Fruit fly (Drosophila melanogaster) whole organism, embryonic: ENCODE measurements around the gene Hph.

ENCODE experiments used
- Antp ChIP-seq: fragments of 200-800 bp; sonication (Bioruptor generic); optimal IDR thresholded peaks from 3 replicates; lab custom pipeline; 2016; ENCODE audit warnings: missing biosample characterization, missing genetic modification characterization
- Atf3 ChIP-seq: fragments of 200-800 bp; sonication (Bioruptor generic); optimal IDR thresholded peaks from 3 replicates; lab custom pipeline; 2016; ENCODE audit warnings: missing biosample characterization, missing genetic modification characterization
- CG11398 ChIP-seq: fragments of 200-800 bp; sonication (Bioruptor generic); optimal IDR thresholded peaks from 2 replicates; lab custom pipeline; 2016; ENCODE audit warnings: missing biosample characterization, missing genetic modification characterization
- CG11695 ChIP-seq: fragments of 200-800 bp; sonication (Bioruptor generic); IDR thresholded peaks from 3 replicates; pipeline ENCODE4 v1.3.6; 2022; ENCODE audit warnings: missing biosample characterization, missing genetic modification characterization
- CG11696 ChIP-seq: fragments of 200-800 bp; sonication (Bioruptor generic); IDR thresholded peaks from 2 replicates; pipeline ENCODE4 v1.3.6; 2022; ENCODE audit warnings: missing biosample characterization, missing genetic modification characterization
- CG12236 ChIP-seq: fragments of 200-800 bp; sonication (Bioruptor generic); optimal IDR thresholded peaks from 2 replicates; lab custom pipeline; 2016; ENCODE audit warnings: missing biosample characterization, missing genetic modification characterization
- CG12391 ChIP-seq: fragments of 200-800 bp; sonication (Bioruptor generic); optimal IDR thresholded peaks from 3 replicates; lab custom pipeline; 2018; ENCODE audit warnings: missing biosample characterization, mild to moderate bottlenecking, missing genetic modification characterization, moderate library complexity
- CG15514 ChIP-seq: fragments of 200-800 bp; sonication (Bioruptor generic); optimal IDR thresholded peaks from 3 replicates; lab custom pipeline; 2017; ENCODE audit warnings: missing biosample characterization, missing genetic modification characterization, mild to moderate bottlenecking, moderate library complexity, missing genetic modification reagents
- CG17361 ChIP-seq: fragments of 200-800 bp; sonication (Bioruptor generic); IDR thresholded peaks from 3 replicates; pipeline ENCODE4 v1.3.6; 2022; ENCODE audit warnings: missing biosample characterization, missing genetic modification characterization
- CG30020 ChIP-seq: fragments of 200-800 bp; optimal IDR thresholded peaks from 2 replicates; lab custom pipeline; 2019; ENCODE audit warnings: missing biosample characterization, mild to moderate bottlenecking, missing genetic modification characterization, moderate library complexity
- CG31388 ChIP-seq: fragments of 200-800 bp; sonication (Bioruptor generic); optimal IDR thresholded peaks from 2 replicates; lab custom pipeline; 2016; ENCODE audit warnings: missing biosample characterization, missing genetic modification characterization
- CG3726 ChIP-seq: fragments of 200-800 bp; sonication (Bioruptor generic); IDR thresholded peaks from 3 replicates; pipeline ENCODE4, ENCODE4 v1.3.6; 2022; ENCODE audit warnings: missing biosample characterization, missing genetic modification characterization
- CG4707 ChIP-seq: fragments of 200-800 bp; sonication (Bioruptor generic); optimal IDR thresholded peaks from 2 replicates; lab custom pipeline; 2018; ENCODE audit warnings: missing biosample characterization, mild to moderate bottlenecking, missing genetic modification characterization, moderate library complexity
- CG5953 ChIP-seq: fragments of 200-800 bp; sonication (Bioruptor generic); IDR thresholded peaks from 2 replicates; pipeline ENCODE4 v1.3.6; 2022; ENCODE audit warnings: missing biosample characterization, missing genetic modification characterization
- CG6765 ChIP-seq: fragments of 200-800 bp; sonication (Bioruptor generic); optimal IDR thresholded peaks from 3 replicates; lab custom pipeline; 2017; ENCODE audit warnings: missing biosample characterization, mild to moderate bottlenecking, missing genetic modification characterization
- CG7745 ChIP-seq: fragments of 200-800 bp; sonication (Bioruptor generic); optimal IDR thresholded peaks from 2 replicates; lab custom pipeline; 2018; ENCODE audit warnings: missing biosample characterization, mild to moderate bottlenecking, missing genetic modification characterization, moderate library complexity
- CG7963 ChIP-seq: fragments of 200-800 bp; sonication (Bioruptor generic); IDR thresholded peaks from 3 replicates; pipeline ENCODE4 v1.3.6; 2022; ENCODE audit warnings: missing biosample characterization, missing genetic modification characterization; ENCODE audit not compliant: partially characterized antibody
- CG8290 ChIP-seq, 3 experiments: fragments of 200-800 bp; sonication (Bioruptor generic); optimal IDR thresholded peaks; 2 replicates each; lab custom pipeline; 2016 to 2019; ENCODE audit warnings: missing biosample characterization in 3 of 3, missing genetic modification characterization in 3 of 3, mild to moderate bottlenecking in 2 of 3, moderate library complexity in 1 of 3
- CG9727 ChIP-seq: fragments of 200-800 bp; sonication (Bioruptor generic); optimal IDR thresholded peaks from 3 replicates; lab custom pipeline; 2017; ENCODE audit warnings: missing biosample characterization, mild to moderate bottlenecking, missing genetic modification characterization
- D ChIP-seq, 2 experiments: fragments of 200-800 bp in 1 of 2; fragments of >200 bp in 1 of 2; sonication (Bioruptor generic) in 1 of 2; optimal IDR thresholded peaks; 2 replicates in 1 of 2; 3 replicates in 1 of 2; lab custom pipeline; 2017; ENCODE audit warnings: mild to moderate bottlenecking in 1 of 2, missing biosample characterization in 1 of 2, missing genetic modification characterization in 1 of 2, missing genetic modification reagents in 1 of 2
- D19A ChIP-seq: fragments of 200-800 bp; optimal IDR thresholded peaks from 3 replicates; lab custom pipeline; 2019; ENCODE audit warnings: missing biosample characterization, mild to moderate bottlenecking, missing genetic modification characterization, moderate library complexity
- Gsc ChIP-seq: fragments of 200-800 bp; sonication (Bioruptor generic); IDR thresholded peaks from 2 replicates; pipeline ENCODE4 v1.3.6; 2022; ENCODE audit warnings: missing biosample characterization, missing genetic modification characterization
- Oli ChIP-seq: fragments of 200-800 bp; sonication (Bioruptor generic); optimal IDR thresholded peaks from 2 replicates; lab custom pipeline; 2018; ENCODE audit warnings: missing biosample characterization, mild to moderate bottlenecking, missing genetic modification characterization, moderate library complexity
- amos ChIP-seq: fragments of 200-800 bp; sonication (Bioruptor generic); IDR thresholded peaks from 2 replicates; pipeline ENCODE4 v1.3.6; 2022; ENCODE audit warnings: missing biosample characterization, missing genetic modification characterization; ENCODE audit not compliant: partially characterized antibody
- aop ChIP-seq: fragments of 200-800 bp; sonication (Bioruptor generic); IDR thresholded peaks from 2 replicates; pipeline ENCODE4 v1.3.6; 2022; ENCODE audit warnings: missing biosample characterization, missing genetic modification characterization
- ci ChIP-seq: fragments of 200-800 bp; sonication (Bioruptor generic); IDR thresholded peaks from 3 replicates; pipeline ENCODE4 v1.3.6; 2022; ENCODE audit warnings: missing biosample characterization, missing genetic modification characterization
- crol ChIP-seq: fragments of 200-800 bp; sonication (Bioruptor generic); IDR thresholded peaks from 2 replicates; pipeline ENCODE4 v1.3.6; 2022; ENCODE audit warnings: missing biosample characterization, missing genetic modification characterization
- dan ChIP-seq: fragments of 200-800 bp; sonication (Bioruptor generic); IDR thresholded peaks from 2 replicates; pipeline ENCODE4 v1.3.6; 2022; ENCODE audit warnings: missing biosample characterization, missing genetic modification characterization
- eyg ChIP-seq: fragments of 200-800 bp; sonication (Bioruptor generic); optimal IDR thresholded peaks from 3 replicates; lab custom pipeline; 2016; ENCODE audit warnings: missing biosample characterization, missing genetic modification characterization
- gcm ChIP-seq: fragments of 200-800 bp; sonication (Bioruptor generic); optimal IDR thresholded peaks from 2 replicates; lab custom pipeline; 2019; ENCODE audit warnings: missing biosample characterization, mild to moderate bottlenecking, missing genetic modification characterization, moderate library complexity
- knrl ChIP-seq: fragments of 200-800 bp; sonication (Bioruptor generic); IDR thresholded peaks from 3 replicates; pipeline ENCODE4 v1.3.6; 2022; ENCODE audit warnings: missing biosample characterization, missing genetic modification characterization; ENCODE audit not compliant: partially characterized antibody
- nmo ChIP-seq: fragments of 200-800 bp; sonication (Bioruptor generic); optimal IDR thresholded peaks from 2 replicates; lab custom pipeline; 2018; ENCODE audit warnings: missing biosample characterization, mild to moderate bottlenecking, missing genetic modification characterization, moderate library complexity
- pho ChIP-seq: fragments of 200-800 bp; sonication (Bioruptor generic); optimal IDR thresholded peaks from 2 replicates; lab custom pipeline; 2016; ENCODE audit warnings: missing biosample characterization, missing genetic modification characterization
- pzg ChIP-seq: fragments of 200-800 bp; sonication (Bioruptor generic); optimal IDR thresholded peaks from 3 replicates; lab custom pipeline; 2018; ENCODE audit warnings: missing biosample characterization, mild to moderate bottlenecking, missing genetic modification characterization, moderate library complexity
- run ChIP-seq: fragments of 200-800 bp; sonication (Bioruptor generic); optimal IDR thresholded peaks from 3 replicates; lab custom pipeline; 2018; ENCODE audit warnings: missing biosample characterization, mild to moderate bottlenecking, missing genetic modification characterization
- salm ChIP-seq: fragments of 200-800 bp; sonication (Bioruptor generic); optimal IDR thresholded peaks from 2 replicates; lab custom pipeline; 2018; ENCODE audit warnings: missing biosample characterization, mild to moderate bottlenecking, missing genetic modification characterization
- sens ChIP-seq: fragments of 200-800 bp; sonication (Bioruptor generic); peaks from one replicate; lab custom pipeline; 2016; ENCODE audit warnings: missing biosample characterization, missing genetic modification characterization
- sr ChIP-seq: fragments of 200-800 bp; sonication (Bioruptor generic); IDR thresholded peaks from 3 replicates; pipeline ENCODE4 v1.3.6; 2022; ENCODE audit warnings: missing biosample characterization, missing genetic modification characterization
- vnd ChIP-seq: fragments of 200-800 bp; sonication (Bioruptor generic); IDR thresholded peaks from 3 replicates; pipeline ENCODE4 v1.3.6; 2022; ENCODE audit warnings: missing biosample characterization, missing genetic modification characterization; ENCODE audit not compliant: partially characterized antibody
- wdn ChIP-seq: fragments of 200-800 bp; sonication (Bioruptor generic); IDR thresholded peaks from 2 replicates; pipeline ENCODE4 v1.3.6; 2022; ENCODE audit warnings: missing biosample characterization, missing genetic modification characterization
- zfh1 ChIP-seq: fragments of 200-800 bp; sonication (Bioruptor generic); IDR thresholded peaks from 3 replicates; pipeline ENCODE4 v1.3.6; 2022; ENCODE audit warnings: missing biosample characterization, missing genetic modification characterization

Hph gene

DNA sequence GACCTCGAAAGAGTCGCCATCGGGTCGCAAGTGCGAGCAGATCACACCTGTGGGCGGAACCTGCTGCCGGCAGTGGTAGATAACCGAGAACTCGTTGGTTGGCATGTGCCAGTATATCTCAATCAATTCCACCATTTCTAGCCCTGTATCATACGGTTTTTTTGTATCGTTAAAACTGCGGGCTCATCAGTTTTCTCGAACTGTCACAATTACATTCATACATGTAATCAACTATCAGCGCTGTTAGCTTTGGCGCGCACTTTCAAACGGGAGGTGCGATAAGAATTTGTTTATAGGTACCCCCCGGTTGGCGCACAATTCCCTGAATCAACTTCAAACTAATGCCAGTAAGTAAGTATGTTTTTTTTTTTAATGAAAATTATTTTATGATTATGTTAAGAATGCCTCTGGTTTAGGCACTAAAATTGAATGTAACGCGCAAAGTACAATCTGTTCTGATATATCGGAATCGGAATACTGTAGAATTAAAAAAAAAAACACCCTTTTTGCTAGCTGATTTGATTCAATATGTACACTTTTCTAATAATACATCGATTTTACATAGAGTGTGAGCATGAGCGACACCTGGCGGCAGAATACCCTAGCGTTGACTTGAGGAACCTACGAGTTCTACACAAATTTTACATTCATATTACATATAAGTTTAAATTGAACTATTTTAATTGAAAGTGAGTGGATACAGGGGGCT, 41.9 kb downstream of the Hph start (continued):
- TF ChIP-seq CG12236 (GFP tag; lab: Kevin White, UChicago) (no peak), CG11696 (GFP tag; lab: Robert Waterston, UW) (no peak), CG4707 (GFP tag; lab: Kevin White, UChicago) (no peak), eyg (GFP tag; lab: Kevin White, UChicago) (peak; percentile 6), CG7963 (peak; percentile 43; the same call in 1 of the 3 replicates), CG11398 (no peak), crol (GFP tag; lab: Robert Waterston, UW) (0 out of 2 replicates have a peak, but pooled peaks have one; percentile 20), sens (GFP tag; lab: Kevin White, UChicago) (peak; percentile 93), D19A (tag; lab: Kevin White, UChicago) (no peak), ci (GFP tag; lab: Robert Waterston, UW) (peak; percentile 63; the same call in 2 of the 3 replicates), CG15514 (peak; percentile 55), CG5953 (no peak), sr (GFP tag; lab: Robert Waterston, UW) (no peak), dan (GFP tag; lab: Robert Waterston, UW) (no peak), Antp (GFP tag; lab: Kevin White, UChicago) (peak; percentile 37), gcm (GFP tag; lab: Kevin White, UChicago) (peak; percentile 39), pzg (peak; percentile 15), wdn (GFP tag; lab: Robert Waterston, UW) (peak; percentile 35; the same call in 1 of the 2 replicates), Atf3 (GFP tag; lab: Kevin White, UChicago) (no peak), Oli (no peak), CG11695 (0 out of 3 replicates have a peak, but pooled peaks have one; percentile 37), D (optimal IDR thresholded peaks at IDR 0.05; lab: Kevin White, UChicago) (no peak), D (GFP tag; optimal IDR thresholded peaks at IDR 0.05; lab: Kevin White, UChicago) (no peak), salm (tag; lab: Kevin White, UChicago) (no peak), CG30020 (no peak), aop (no peak), pho (GFP tag; lab: Kevin White, UChicago) (peak; percentile 42), CG3726 (no peak; the same call in 2 of the 3 replicates), CG12391 (tag; lab: Kevin White, UChicago) (peak; percentile 26), amos (GFP tag; lab: Robert Waterston, UW) (peak; percentile 80), CG6765 (GFP tag; lab: Kevin White, UChicago) (peak; percentile 5), CG31388 (GFP tag; lab: Kevin White, UChicago) (peak; percentile 37), nmo (GFP tag; lab: Kevin White, UChicago) (peak; percentile 52), CG9727 (peak; percentile 25), knrl (peak; percentile 73), run (no peak), CG7745 (tag; lab: Kevin White, UChicago) (no peak), zfh1 (GFP tag; lab: Robert Waterston, UW) (peak; percentile 39; the same call in 2 of the 3 replicates), vnd (GFP tag; lab: Robert Waterston, UW) (no peak; the same call in 2 of the 3 replicates), CG17361 (GFP tag; lab: Robert Waterston, UW) (peak; percentile 56; the same call in 2 of the 3 replicates), CG8290 (GFP tag; optimal IDR thresholded peaks at IDR 0.05; lab: Kevin White, UChicago) (peak; percentile 36), CG8290 (tag; optimal IDR thresholded peaks at IDR 0.05; lab: Kevin White, UChicago) (peak in 1 of 2 experiments; percentile 79), Gsc (GFP tag; lab: Robert Waterston, UW) (no peak)
- TF ChIP-seq, all 482 proteins: peak for 286
